Worm (Caenorhabditis elegans) whole organism, L2 larva: ENCODE data around the gene F13H8.6.

ENCODE experiments used
- ZK546.5 ChIP-seq: sonication (generic microtip); optimal IDR thresholded peaks from 2 replicates; lab custom pipeline; 2017; ENCODE audit warnings: missing biosample characterization, missing genetic modification characterization
- blmp-1 ChIP-seq: sonication (generic microtip); optimal IDR thresholded peaks from 2 replicates; lab custom pipeline; 2017; ENCODE audit warnings: missing genetic modification characterization, mild to moderate bottlenecking, missing compliant biosample characterization, antibody characterized with exemption, moderate library complexity; ENCODE audit not compliant: insufficient read depth
- ceh-82 ChIP-seq: fragments of 150-350 bp; optimal IDR thresholded peaks from 2 replicates; lab custom pipeline; 2014; ENCODE audit warnings: missing biosample characterization, missing genetic modification characterization
- egl-27 ChIP-seq: sonication (generic microtip); optimal IDR thresholded peaks from 3 replicates; lab custom pipeline; 2017; ENCODE audit warnings: missing biosample characterization, missing genetic modification reagents, missing genetic modification characterization
- lin-13 ChIP-seq: fragments of 150-350 bp; optimal IDR thresholded peaks from 2 replicates; lab custom pipeline; 2014; ENCODE audit warnings: missing biosample characterization, missing genetic modification reagents, missing genetic modification characterization
- nhr-25 ChIP-seq: fragments of 150-350 bp; sonication (generic microtip); optimal IDR thresholded peaks from 3 replicates; lab custom pipeline; 2014; ENCODE audit warnings: missing biosample characterization, missing genetic modification characterization
- zag-1 ChIP-seq: fragments of 150-350 bp; optimal IDR thresholded peaks from 2 replicates; lab custom pipeline; 2014; ENCODE audit warnings: missing biosample characterization, missing genetic modification characterization
- ztf-11 ChIP-seq: sonication (generic microtip); optimal IDR thresholded peaks from 2 replicates; lab custom pipeline; 2017; ENCODE audit warnings: missing biosample characterization, missing genetic modification characterization

DNA sequence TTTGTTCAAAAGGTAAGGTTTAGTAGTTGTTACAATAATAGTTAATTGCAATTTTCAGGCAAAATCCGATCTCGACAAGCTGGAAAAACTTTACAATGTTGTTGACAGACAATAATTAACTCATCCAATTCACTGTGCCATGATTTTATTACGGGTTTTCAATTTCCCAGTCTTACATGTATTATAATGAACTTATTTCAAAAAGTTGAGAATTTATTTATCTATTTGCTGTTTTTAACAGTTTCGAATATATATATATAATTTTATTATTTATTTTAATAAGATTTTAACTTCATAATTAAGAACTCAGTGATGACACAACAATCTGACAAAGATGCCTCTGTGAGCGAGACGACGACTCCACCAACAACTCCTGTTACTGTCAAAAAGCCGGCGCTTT lies 40.7 kb downstream of the F13H8.6 start, which contains the start of gene lelo-1:
- TF ChIP-seq blmp-1 (tag; lab: Kevin White, UChicago) (no peak), nhr-25 (tag; lab: Kevin White, UChicago) (no peak), egl-27 (tag; lab: Kevin White, UChicago) (no peak), ztf-11 (tag; lab: Kevin White, UChicago) (no peak), ceh-82 (tag; lab: Kevin White, UChicago) (no peak), zag-1 (no peak), ZK546.5 (tag; lab: Kevin White, UChicago) (no peak), lin-13 (GFP tag; lab: Kevin White, UChicago) (no peak)
